Worm (Caenorhabditis elegans) whole organism, midembryonic: ENCODE measurements around the gene Y61A9LA.1.

ENCODE experiments used
- T22C8.4 ChIP-seq: fragments of 200-800 bp; sonication (Bioruptor generic); IDR thresholded peaks from 2 replicates; pipeline ENCODE4 v1.3.6; 2022; ENCODE audit warnings: missing genetic modification characterization, missing compliant biosample characterization
- cog-1 ChIP-seq: sonication (generic microtip); optimal IDR thresholded peaks from 2 replicates; lab custom pipeline; 2016; ENCODE audit warnings: missing genetic modification characterization, missing compliant biosample characterization
- flt-1 ChIP-seq: fragments of 200-800 bp; sonication (Bioruptor generic); IDR thresholded peaks from 2 replicates; pipeline ENCODE4 v1.3.6; 2022; ENCODE audit warnings: missing genetic modification characterization, missing compliant biosample characterization
- klf-2 ChIP-seq: fragments of 200-800 bp; sonication (Bioruptor generic); conservative IDR thresholded peaks from 2 replicates; pipeline ENCODE4 v1.3.6; 2022; ENCODE audit warnings: missing genetic modification reagents, missing genetic modification characterization, missing compliant biosample characterization
- med-1 ChIP-seq: sonication (generic microtip); optimal IDR thresholded peaks from 2 replicates; lab custom pipeline; 2017; ENCODE audit warnings: missing genetic modification characterization, mild to moderate bottlenecking, missing compliant biosample characterization, antibody characterized with exemption, missing genetic modification reagents; ENCODE audit not compliant: insufficient read depth
- ref-1 ChIP-seq: fragments of 200-800 bp; sonication (Bioruptor generic); conservative IDR thresholded peaks from 2 replicates; pipeline ENCODE4 v1.3.6; 2022; ENCODE audit warnings: missing genetic modification reagents, missing genetic modification characterization, missing compliant biosample characterization
- tab-1 ChIP-seq: fragments of 200-800 bp; sonication (Bioruptor generic); IDR thresholded peaks from 2 replicates; pipeline ENCODE4 v1.3.6; 2022; ENCODE audit warnings: missing genetic modification characterization, missing compliant biosample characterization
- ztf-23 ChIP-seq: fragments of 200-800 bp; sonication (Bioruptor generic); IDR thresholded peaks from 2 replicates; pipeline ENCODE4 v1.3.6; 2022; ENCODE audit warnings: missing genetic modification reagents, missing genetic modification characterization, missing compliant biosample characterization
- ztf-29 ChIP-seq: fragments of 200-800 bp; sonication (Bioruptor generic); IDR thresholded peaks from 2 replicates; pipeline ENCODE4 v1.3.6; 2022; ENCODE audit warnings: missing genetic modification reagents, missing genetic modification characterization, missing compliant biosample characterization

Y61A9LA.1 gene

DNA sequence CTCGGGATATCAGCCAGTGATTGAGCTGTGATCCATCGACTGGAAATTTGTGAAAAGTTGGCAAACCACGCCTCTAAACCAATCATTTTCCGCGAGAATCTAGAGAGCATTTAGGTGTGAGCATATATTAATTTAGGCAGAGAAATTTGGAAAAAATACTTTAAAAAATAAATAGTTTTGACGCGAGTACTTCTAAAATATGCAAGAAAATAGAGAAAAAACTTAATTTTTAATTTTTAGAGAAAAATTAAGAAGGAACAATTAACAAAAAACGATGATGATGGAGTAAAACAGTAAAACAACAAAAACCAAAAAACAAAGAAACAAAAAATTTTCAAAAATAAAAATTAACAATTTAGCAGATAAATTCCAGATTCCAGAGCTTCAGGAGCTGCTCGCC lies 21.7 kb downstream of the Y61A9LA.1 start, which contains the start of gene txt-6:
txt-6 (minus strand) TSS at position 101 of the 400 bp plus-strand sequence.
- no peak for TF ChIP-seq med-1 (GFP tag; lab: Kevin White, UChicago)
- no peak for TF ChIP-seq cog-1 (tag; lab: Kevin White, UChicago)
- no peak for TF ChIP-seq T22C8.4 (GFP tag; lab: Robert Waterston, UW)
- TF ChIP-seq ztf-29: no peak
- no peak for TF ChIP-seq flt-1

DNA sequence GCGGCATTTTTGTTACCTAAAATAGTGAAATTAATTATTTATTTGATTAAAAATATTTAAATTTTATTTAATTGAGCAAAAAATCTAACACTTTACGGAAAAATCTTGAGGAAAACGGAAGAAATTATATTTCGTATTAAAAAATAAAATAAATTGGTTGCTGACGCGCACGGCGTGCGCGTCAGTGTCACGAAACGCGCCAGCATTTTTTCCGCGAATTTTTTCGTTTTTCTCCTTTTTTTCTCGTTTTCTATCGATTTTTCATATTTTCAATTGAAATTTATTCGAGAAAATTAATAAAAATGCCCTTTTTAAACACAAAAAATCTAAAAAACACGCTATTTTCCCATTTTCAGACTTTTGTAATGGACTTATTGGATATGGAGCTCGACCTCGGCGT lies 30.7 kb downstream of the Y61A9LA.1 start, which contains the start of the genes Y61A9LA.10 and F54D11.4:
Y61A9LA.10 (minus strand) TSS at position 16 of the 400 bp plus-strand sequence.
F54D11.4 (plus strand) TSS at position 350 of the 400 bp plus-strand sequence.
- TF ChIP-seq klf-2 (GFP tag; lab: Robert Waterston, UW): 0 out of 2 replicates have a peak, but pooled peaks have one; percentile 8
- TF ChIP-seq med-1 (GFP tag; lab: Kevin White, UChicago): no peak

ce11 chrV:4617260-4617659 lies 32.2 kb downstream of the Y61A9LA.1 start, which contains the start of gene sumv-2:
sumv-2 (plus strand) TSS chrV:4617560.
- no peak for TF ChIP-seq med-1 (GFP tag; lab: Kevin White, UChicago)
- TF ChIP-seq tab-1 (GFP tag; lab: Robert Waterston, UW): no peak
- TF ChIP-seq flt-1: no peak
- no peak for TF ChIP-seq T22C8.4 (GFP tag; lab: Robert Waterston, UW)
- no peak for TF ChIP-seq klf-2 (GFP tag; lab: Robert Waterston, UW)
- TF ChIP-seq cog-1 (tag; lab: Kevin White, UChicago): no peak
- TF ChIP-seq ztf-29: no peak
- no peak for TF ChIP-seq ztf-23 (GFP tag; lab: Robert Waterston, UW)
- TF ChIP-seq ref-1: no peak

DNA sequence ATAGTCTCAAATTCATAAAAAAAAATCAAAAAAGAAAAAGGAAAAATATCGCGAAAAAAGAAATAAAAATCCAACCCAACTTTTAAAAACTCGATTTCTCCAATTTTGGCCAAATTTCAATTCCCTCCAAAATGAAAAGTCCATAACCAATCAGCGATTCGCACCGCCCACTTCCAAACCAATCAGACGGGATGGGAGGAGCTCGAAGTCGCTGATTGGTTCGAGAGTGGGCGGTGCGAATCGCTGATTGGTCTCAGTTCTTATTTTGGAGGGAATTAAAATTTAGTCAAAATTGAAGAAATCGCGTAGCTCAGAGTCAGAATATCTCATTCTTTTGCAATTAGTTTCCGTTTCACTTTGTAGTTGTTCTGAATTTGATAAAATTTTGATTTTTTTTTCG lies 38.4 kb downstream of the Y61A9LA.1 start:
- TF ChIP-seq tab-1 (GFP tag; lab: Robert Waterston, UW): no peak

ce11 chrV:4624717-4625116 lies 39.6 kb downstream of the Y61A9LA.1 start:
- TF ChIP-seq ztf-29 (no peak), T22C8.4 (GFP tag; lab: Robert Waterston, UW) (no peak), tab-1 (GFP tag; lab: Robert Waterston, UW) (no peak), ref-1 (no peak), ztf-23 (GFP tag; lab: Robert Waterston, UW) (no peak), med-1 (GFP tag; lab: Kevin White, UChicago) (no peak), klf-2 (GFP tag; lab: Robert Waterston, UW) (no peak), flt-1 (no peak), cog-1 (tag; lab: Kevin White, UChicago) (no peak)

DNA sequence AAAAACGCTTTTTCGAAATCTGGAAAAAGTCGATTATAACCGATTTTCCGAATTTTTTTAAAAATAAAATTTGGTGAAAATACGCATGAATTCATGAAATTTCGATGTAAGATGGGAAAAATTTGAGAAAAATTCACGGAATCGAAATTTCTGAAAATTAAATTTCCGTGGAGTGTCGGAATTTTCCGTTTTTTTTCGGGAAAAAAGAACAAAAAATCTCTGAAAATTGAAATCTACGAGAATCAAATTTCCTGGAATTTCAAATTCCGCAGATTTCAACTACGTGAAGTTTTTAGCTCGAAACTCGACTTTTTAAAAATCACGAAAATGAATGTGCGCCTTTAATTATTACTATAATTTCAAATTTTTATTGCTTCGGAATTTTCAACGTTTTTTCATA lies 41.2 kb downstream of the Y61A9LA.1 start:
- TF ChIP-seq ztf-29: no peak
- no peak for TF ChIP-seq tab-1 (GFP tag; lab: Robert Waterston, UW)
- no peak for TF ChIP-seq ztf-23 (GFP tag; lab: Robert Waterston, UW)
- no peak for TF ChIP-seq med-1 (GFP tag; lab: Kevin White, UChicago)

- no peak for TF ChIP-seq med-1 (GFP tag; lab: Kevin White, UChicago)
- no peak for TF ChIP-seq klf-2 (GFP tag; lab: Robert Waterston, UW)
- no peak for TF ChIP-seq ztf-23 (GFP tag; lab: Robert Waterston, UW)
- TF ChIP-seq tab-1 (GFP tag; lab: Robert Waterston, UW): no peak
- TF ChIP-seq flt-1: no peak
- no peak for TF ChIP-seq T22C8.4 (GFP tag; lab: Robert Waterston, UW)
- TF ChIP-seq ztf-29: no peak
- TF ChIP-seq cog-1 (tag; lab: Kevin White, UChicago): no peak
- no peak for TF ChIP-seq ref-1
These were observed 43.4 kb downstream of the Y61A9LA.1 start, which contains the start of gene pmt-2 for ce11 chrV:4628517-4628930. pmt-2 (plus strand) TSS chrV:4628580.

- TF ChIP-seq ref-1 (no peak), ztf-23 (GFP tag; lab: Robert Waterston, UW) (no peak)
These were observed 45.2 kb downstream of the Y61A9LA.1 start for ce11 chrV:4630267-4630666.

- peak; percentile 58; the same call in 1 of the 2 replicates for TF ChIP-seq tab-1 (GFP tag; lab: Robert Waterston, UW)
These were observed 47.7 kb downstream of the Y61A9LA.1 start for ce11 chrV:4632808-4633207.

DNA sequence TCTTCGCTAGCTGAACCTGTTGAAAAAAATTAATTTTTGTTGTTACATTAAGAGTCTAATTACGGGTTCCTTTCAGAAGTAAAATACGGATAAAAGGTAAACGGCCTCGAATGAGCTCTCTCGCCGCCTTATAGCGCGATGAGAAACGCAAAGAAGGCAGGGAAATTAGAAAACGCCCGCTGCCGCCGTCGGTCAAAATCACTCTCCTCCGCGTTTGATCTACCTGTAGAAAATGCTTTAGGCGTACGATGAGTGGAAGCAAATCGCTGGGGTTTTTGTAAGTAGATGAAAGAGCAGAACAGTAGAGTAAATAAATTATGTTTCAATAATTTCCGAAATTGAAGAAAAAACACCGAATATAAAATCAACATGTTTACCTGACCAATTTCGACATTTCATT lies 52.0 kb downstream of the Y61A9LA.1 start:
- no peak for TF ChIP-seq tab-1 (GFP tag; lab: Robert Waterston, UW)
- no peak for TF ChIP-seq T22C8.4 (GFP tag; lab: Robert Waterston, UW)
- TF ChIP-seq ztf-29: no peak
- no peak for TF ChIP-seq cog-1 (tag; lab: Kevin White, UChicago)
- no peak for TF ChIP-seq klf-2 (GFP tag; lab: Robert Waterston, UW)
- TF ChIP-seq ref-1: no peak
- no peak for TF ChIP-seq ztf-23 (GFP tag; lab: Robert Waterston, UW)
- no peak for TF ChIP-seq med-1 (GFP tag; lab: Kevin White, UChicago)
- no peak for TF ChIP-seq flt-1

DNA sequence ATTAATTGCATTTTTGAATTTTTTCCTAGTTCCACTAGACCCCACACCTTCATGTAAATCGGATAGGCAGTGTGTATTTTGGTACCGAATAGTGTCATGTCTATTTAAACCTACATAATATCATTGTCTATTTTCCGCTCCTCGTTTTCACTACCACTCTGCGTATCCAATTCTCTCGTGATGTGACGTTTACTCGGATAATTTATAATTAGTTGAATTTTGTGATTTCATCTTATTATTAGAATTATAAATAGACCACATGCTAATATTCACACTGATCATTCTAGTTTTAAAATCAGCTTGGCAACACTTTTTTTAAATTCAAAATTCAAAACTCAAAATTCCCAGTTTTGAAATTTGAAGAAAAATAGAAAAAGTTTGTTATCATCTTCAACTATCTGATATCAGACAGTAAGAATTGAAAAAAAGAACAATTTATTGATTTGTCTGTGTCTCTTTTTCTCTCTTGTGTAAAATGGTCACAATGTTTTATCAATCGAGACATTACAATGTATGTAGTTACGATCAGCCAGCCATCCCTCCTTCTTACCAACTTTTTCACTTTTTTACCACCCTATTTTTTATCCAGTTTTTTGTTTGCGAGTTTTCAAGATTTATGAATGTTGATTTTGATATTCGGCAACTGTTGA lies 55.5 kb downstream of the Y61A9LA.1 start:
- TF ChIP-seq med-1 (GFP tag; lab: Kevin White, UChicago) (no peak), ref-1 (no peak)
